Fruit fly (Drosophila melanogaster) whole organism, embryonic: ENCODE data around the gene lectin-33A.
A peak's percentile ranks its signal among the peaks of the same experiment; 100 is the strongest.

ENCODE experiments used
- Awh ChIP-seq: fragments of 200-800 bp; sonication (Bioruptor generic); IDR thresholded peaks from 2 replicates; pipeline ENCODE4, ENCODE4 v1.3.6; 2022; ENCODE audit warnings: missing biosample characterization, missing genetic modification characterization
- Bgb ChIP-seq: fragments of 200-800 bp; sonication (Bioruptor generic); IDR thresholded peaks from 2 replicates; pipeline ENCODE4 v1.3.6; 2022; ENCODE audit warnings: missing biosample characterization, missing genetic modification characterization; ENCODE audit not compliant: partially characterized antibody
- CG13296 ChIP-seq: fragments of 200-800 bp; sonication (Bioruptor generic); optimal IDR thresholded peaks from 3 replicates; lab custom pipeline; 2018; ENCODE audit warnings: missing biosample characterization, mild to moderate bottlenecking, missing genetic modification characterization
- CG16815 ChIP-seq: fragments of 200-800 bp; sonication (Bioruptor generic); optimal IDR thresholded peaks from 3 replicates; lab custom pipeline; 2017; ENCODE audit warnings: missing biosample characterization, mild to moderate bottlenecking, missing genetic modification characterization
- CG18619 ChIP-seq: fragments of 200-800 bp; sonication (Bioruptor generic); optimal IDR thresholded peaks from 3 replicates; lab custom pipeline; 2017; ENCODE audit warnings: missing biosample characterization, mild to moderate bottlenecking, missing genetic modification characterization
- CG33213 ChIP-seq: fragments of 200-800 bp; sonication (Bioruptor generic); optimal IDR thresholded peaks from 3 replicates; lab custom pipeline; 2016; ENCODE audit warnings: missing biosample characterization, missing genetic modification characterization
- CG34422 ChIP-seq: fragments of 200-800 bp; sonication (Bioruptor generic); IDR thresholded peaks from 3 replicates; pipeline ENCODE4 v1.3.6; 2022; ENCODE audit warnings: missing biosample characterization, missing genetic modification characterization
- CG42726 ChIP-seq: fragments of 200-800 bp; sonication (Bioruptor generic); IDR thresholded peaks from 2 replicates; pipeline ENCODE4 v1.3.6; 2022; ENCODE audit warnings: missing biosample characterization, missing genetic modification characterization; ENCODE audit not compliant: partially characterized antibody
- CG43689 ChIP-seq: fragments of 200-800 bp; sonication (Bioruptor generic); IDR thresholded peaks from 2 replicates; pipeline ENCODE4 v1.3.6; 2022; ENCODE audit warnings: missing biosample characterization, missing genetic modification characterization
- CG7271 ChIP-seq: fragments of 200-800 bp; sonication (Bioruptor generic); optimal IDR thresholded peaks from 2 replicates; lab custom pipeline; 2018; ENCODE audit warnings: missing biosample characterization, mild to moderate bottlenecking, missing genetic modification characterization, moderate library complexity
- CG8089 ChIP-seq: fragments of 200-800 bp; sonication (Bioruptor generic); optimal IDR thresholded peaks from 3 replicates; lab custom pipeline; 2016; ENCODE audit warnings: missing biosample characterization, missing genetic modification characterization
- CG9797 ChIP-seq: fragments of 200-800 bp; sonication (Bioruptor generic); optimal IDR thresholded peaks from 3 replicates; lab custom pipeline; 2018; ENCODE audit warnings: missing biosample characterization, mild to moderate bottlenecking, missing genetic modification characterization
- CG9817 ChIP-seq: fragments of 200-800 bp; sonication (Bioruptor generic); optimal IDR thresholded peaks from 2 replicates; lab custom pipeline; 2018; ENCODE audit warnings: missing biosample characterization, mild to moderate bottlenecking, missing genetic modification characterization, moderate library complexity
- CG9932 ChIP-seq: fragments of 200-800 bp; sonication (Bioruptor generic); IDR thresholded peaks from 2 replicates; pipeline ENCODE4 v1.3.6; 2022; ENCODE audit warnings: missing biosample characterization, missing genetic modification characterization
- Dll ChIP-seq: fragments of 200-800 bp; sonication (Bioruptor generic); IDR thresholded peaks from 4 replicates; pipeline ENCODE4 v1.3.6; 2022; ENCODE audit warnings: missing biosample characterization, missing genetic modification characterization; ENCODE audit not compliant: partially characterized antibody
- Ets97D ChIP-seq: fragments of 200-800 bp; sonication (Bioruptor generic); optimal IDR thresholded peaks from 3 replicates; lab custom pipeline; 2016; ENCODE audit warnings: missing biosample characterization, missing genetic modification characterization
- HLH4C ChIP-seq: fragments of 200-800 bp; sonication (Bioruptor generic); IDR thresholded peaks from 3 replicates; pipeline ENCODE4 v1.3.6; 2022; ENCODE audit warnings: missing biosample characterization, missing genetic modification characterization; ENCODE audit not compliant: partially characterized antibody
- HLH54F ChIP-seq: fragments of 200-800 bp; sonication (Bioruptor generic); optimal IDR thresholded peaks from 3 replicates; lab custom pipeline; 2016; ENCODE audit warnings: missing biosample characterization, missing genetic modification characterization
- HLHmδ ChIP-seq: fragments of 200-800 bp; sonication (Bioruptor generic); optimal IDR thresholded peaks from 2 replicates; lab custom pipeline; 2018; ENCODE audit warnings: missing biosample characterization, mild to moderate bottlenecking, missing genetic modification characterization, moderate library complexity
- HmgD ChIP-seq: fragments of 200-800 bp; sonication (Bioruptor generic); optimal IDR thresholded peaks from 3 replicates; lab custom pipeline; 2016; ENCODE audit warnings: missing biosample characterization, missing genetic modification characterization
- Jarid2 ChIP-seq: fragments of 200-800 bp; sonication (Bioruptor generic); optimal IDR thresholded peaks from 3 replicates; lab custom pipeline; 2017; ENCODE audit warnings: mild to moderate bottlenecking, missing biosample characterization, missing genetic modification reagents, missing genetic modification characterization
- Kr ChIP-seq: fragments of 200-800 bp; sonication (Bioruptor generic); optimal IDR thresholded peaks from 2 replicates; lab custom pipeline; 2017; ENCODE audit warnings: missing biosample characterization, mild to moderate bottlenecking, missing genetic modification characterization
- Nf-YB ChIP-seq: fragments of 200-800 bp; sonication (Bioruptor generic); optimal IDR thresholded peaks from 3 replicates; lab custom pipeline; 2019; ENCODE audit warnings: missing biosample characterization, mild to moderate bottlenecking, missing genetic modification characterization, moderate library complexity
- abd-A ChIP-seq: fragments of 200-800 bp; sonication (Bioruptor generic); optimal IDR thresholded peaks from 3 replicates; lab custom pipeline; 2019; ENCODE audit warnings: missing biosample characterization, mild to moderate bottlenecking, missing genetic modification characterization, moderate library complexity
- al ChIP-seq: fragments of 200-800 bp; sonication (Bioruptor generic); IDR thresholded peaks from 2 replicates; pipeline ENCODE4 v1.3.6; 2022; ENCODE audit warnings: missing biosample characterization, missing genetic modification characterization
- bbx ChIP-seq: fragments of 200-800 bp; sonication (Bioruptor generic); IDR thresholded peaks from 2 replicates; pipeline ENCODE4 v1.3.6; 2022; ENCODE audit warnings: missing biosample characterization, missing genetic modification characterization; ENCODE audit not compliant: partially characterized antibody
- bowl ChIP-seq: fragments of 200-800 bp; sonication (Bioruptor generic); IDR thresholded peaks from 2 replicates; pipeline ENCODE4 v1.3.6; 2022; ENCODE audit warnings: missing biosample characterization, missing genetic modification characterization
- cad ChIP-seq: fragments of >200 bp; optimal IDR thresholded peaks from 2 replicates; lab custom pipeline; 2017; ENCODE audit warnings: missing biosample characterization, missing genetic modification characterization
- caup ChIP-seq: fragments of 200-800 bp; sonication (Bioruptor generic); optimal IDR thresholded peaks from 3 replicates; lab custom pipeline; 2017; ENCODE audit warnings: missing biosample characterization, mild to moderate bottlenecking, missing genetic modification characterization, moderate library complexity; ENCODE audit not compliant: severe bottlenecking
- chm ChIP-seq: fragments of 200-800 bp; sonication (Bioruptor generic); IDR thresholded peaks from 2 replicates; pipeline ENCODE4 v1.3.6; 2022; ENCODE audit warnings: missing biosample characterization, missing genetic modification characterization
- crc ChIP-seq: fragments of 200-800 bp; sonication (Bioruptor generic); optimal IDR thresholded peaks from 2 replicates; lab custom pipeline; 2016; ENCODE audit warnings: missing biosample characterization, missing genetic modification characterization
- disco-r ChIP-seq: fragments of 200-800 bp; sonication (Bioruptor generic); optimal IDR thresholded peaks from 2 replicates; lab custom pipeline; 2016; ENCODE audit warnings: missing biosample characterization, missing genetic modification characterization
- fd96Cb ChIP-seq: fragments of 200-800 bp; sonication (Bioruptor generic); optimal IDR thresholded peaks from 2 replicates; lab custom pipeline; 2018; ENCODE audit warnings: missing biosample characterization, mild to moderate bottlenecking, missing genetic modification characterization, moderate library complexity
- gce ChIP-seq: fragments of 200-800 bp; sonication (Bioruptor generic); IDR thresholded peaks from 3 replicates; pipeline ENCODE4 v1.3.6; 2022; ENCODE audit warnings: missing biosample characterization, missing genetic modification characterization
- gsb-n ChIP-seq: fragments of 200-800 bp; sonication (Bioruptor generic); optimal IDR thresholded peaks from 3 replicates; lab custom pipeline; 2018; ENCODE audit warnings: missing biosample characterization, mild to moderate bottlenecking, missing genetic modification characterization
- kah ChIP-seq: fragments of 200-800 bp; sonication (Bioruptor generic); optimal IDR thresholded peaks from 2 replicates; lab custom pipeline; 2018; ENCODE audit warnings: missing biosample characterization, mild to moderate bottlenecking, missing genetic modification characterization
- klu ChIP-seq: fragments of 200-800 bp; sonication (Bioruptor generic); IDR thresholded peaks from 2 replicates; pipeline ENCODE4 v1.3.6; 2022; ENCODE audit warnings: missing biosample characterization, missing genetic modification characterization
- lola ChIP-seq, 3 experiments: fragments of >200 bp in 2 of 3; fragments of 200-800 bp in 1 of 3; sonication (Bioruptor generic) in 1 of 3; optimal IDR thresholded peaks; 2 replicates each; lab custom pipeline; 2017 to 2019; ENCODE audit warnings: missing biosample characterization in 3 of 3, missing genetic modification characterization in 3 of 3, mild to moderate bottlenecking in 1 of 3, moderate library complexity in 1 of 3
- nmo ChIP-seq: fragments of 200-800 bp; sonication (Bioruptor generic); optimal IDR thresholded peaks from 2 replicates; lab custom pipeline; 2018; ENCODE audit warnings: missing biosample characterization, mild to moderate bottlenecking, missing genetic modification characterization, moderate library complexity
- sens-2 ChIP-seq: fragments of 200-800 bp; sonication (Bioruptor generic); IDR thresholded peaks from 2 replicates; pipeline ENCODE4 v1.3.6; 2022; ENCODE audit warnings: missing biosample characterization, missing genetic modification characterization
- shn ChIP-seq: fragments of 200-800 bp; sonication (Bioruptor generic); optimal IDR thresholded peaks from 3 replicates; lab custom pipeline; 2016; ENCODE audit warnings: missing biosample characterization, missing genetic modification characterization
- sim ChIP-seq: fragments of 200-800 bp; sonication (Bioruptor generic); IDR thresholded peaks from 2 replicates; pipeline ENCODE4 v1.3.6; 2022; ENCODE audit warnings: missing biosample characterization, missing genetic modification characterization
- so ChIP-seq: fragments of 200-800 bp; sonication (Bioruptor generic); IDR thresholded peaks from 3 replicates; pipeline ENCODE4 v1.3.6; 2022; ENCODE audit warnings: missing biosample characterization, missing genetic modification characterization
- ssp ChIP-seq: fragments of 200-800 bp; sonication (Bioruptor generic); IDR thresholded peaks from 2 replicates; pipeline ENCODE4 v1.3.6; 2022; ENCODE audit warnings: missing biosample characterization, missing genetic modification characterization
- tll ChIP-seq, 2 experiments: fragments of 200-800 bp in 1 of 2; fragments of >200 bp in 1 of 2; sonication (Bioruptor generic) in 1 of 2; optimal IDR thresholded peaks; 2 replicates each; lab custom pipeline; 2017 to 2019; ENCODE audit warnings: missing biosample characterization in 2 of 2, missing genetic modification characterization in 2 of 2, mild to moderate bottlenecking in 1 of 2, moderate library complexity in 1 of 2
- tup ChIP-seq: fragments of 200-800 bp; sonication (Bioruptor generic); optimal IDR thresholded peaks from 2 replicates; lab custom pipeline; 2016; ENCODE audit warnings: missing biosample characterization, mild to moderate bottlenecking, missing genetic modification characterization, moderate library complexity
- twi ChIP-seq: fragments of 200-800 bp; optimal IDR thresholded peaks from 2 replicates; lab custom pipeline; 2019; ENCODE audit warnings: missing biosample characterization, mild to moderate bottlenecking, missing genetic modification characterization, moderate library complexity
- usp ChIP-seq: fragments of >200 bp; optimal IDR thresholded peaks from 2 replicates; lab custom pipeline; 2017; ENCODE audit warnings: missing biosample characterization, missing genetic modification characterization
- wek ChIP-seq: fragments of 200-800 bp; sonication (Bioruptor generic); optimal IDR thresholded peaks from 3 replicates; lab custom pipeline; 2018; ENCODE audit warnings: missing biosample characterization, mild to moderate bottlenecking, missing genetic modification characterization, moderate library complexity
- z ChIP-seq: fragments of 200-800 bp; sonication (Bioruptor generic); IDR thresholded peaks from 3 replicates; pipeline ENCODE4 v1.3.6; 2022; ENCODE audit warnings: missing biosample characterization, missing genetic modification characterization

The lectin-33A gene

dm6 chr2L:11010999-11011398 is 9.1 kb downstream of the lectin-33A start, which contains the start of the genes Art8 and dUTPase (continued):
- no peak for TF ChIP-seq HLHmδ
- TF ChIP-seq abd-A (tag; lab: Kevin White, UChicago), result no peak
- peak; percentile 96 for TF ChIP-seq Dll (GFP tag; lab: Robert Waterston, UW)
- TF ChIP-seq bbx (GFP tag; lab: Robert Waterston, UW), result peak; percentile 79
- peak; percentile 45 for TF ChIP-seq HLH54F
- TF ChIP-seq HmgD (GFP tag; lab: Kevin White, UChicago), result no peak
- TF ChIP-seq fd96Cb, result peak; percentile 34
- peak; percentile 38 for TF ChIP-seq twi
- no peak for TF ChIP-seq CG8089
- TF ChIP-seq so, result no peak
- TF ChIP-seq chm, result no peak
- TF ChIP-seq Ets97D, result peak; percentile 66
- TF ChIP-seq kah (GFP tag; lab: Kevin White, UChicago), result no peak
- TF ChIP-seq caup (GFP tag; lab: Kevin White, UChicago), result peak; percentile 61
- TF ChIP-seq z (GFP tag; lab: Robert Waterston, UW), result no peak
- TF ChIP-seq CG42726, result peak; percentile 78
- no peak for TF ChIP-seq tll (GFP tag; optimal IDR thresholded peaks at IDR 0.05; lab: Kevin White, UChicago)
- TF ChIP-seq Kr (GFP tag; lab: Kevin White, UChicago), result no peak
- no peak for TF ChIP-seq bowl
- peak; percentile 42; the same call in 1 of the 2 replicates for TF ChIP-seq ssp (GFP tag; lab: Robert Waterston, UW)
- no peak for TF ChIP-seq gce (GFP tag; lab: Robert Waterston, UW)
- no peak for TF ChIP-seq cad (GFP tag; lab: Kevin White, UChicago)
- peak; percentile 26 for TF ChIP-seq CG33213 (GFP tag; lab: Kevin White, UChicago)
- peak; percentile 38 for TF ChIP-seq CG16815 (GFP tag; lab: Kevin White, UChicago)
- peak; percentile 14 for TF ChIP-seq CG18619
- TF ChIP-seq lola (GFP tag; optimal IDR thresholded peaks at IDR 0.05; lab: Kevin White, UChicago), result peak in 1 of 3 experiments; percentile 78
- TF ChIP-seq gsb-n (tag; lab: Kevin White, UChicago), result peak; percentile 75
- TF ChIP-seq CG7271 (tag; lab: Kevin White, UChicago), result peak; percentile 73
- TF ChIP-seq usp, result no peak
- TF ChIP-seq klu (GFP tag; lab: Robert Waterston, UW), result peak; percentile 22; the same call in 1 of the 2 replicates
- TF ChIP-seq disco-r, result no peak
- TF ChIP-seq CG9797 (GFP tag; lab: Kevin White, UChicago), result peak; percentile 74
- TF ChIP-seq Nf-YB (GFP tag; lab: Kevin White, UChicago), result peak; percentile 75
- TF ChIP-seq wek, result no peak
- TF ChIP-seq CG9932 (GFP tag; lab: Robert Waterston, UW), result peak; percentile 85
- peak; percentile 67; the same call in 2 of the 3 replicates for TF ChIP-seq CG34422 (GFP tag; lab: Robert Waterston, UW)
- peak; percentile 48 for TF ChIP-seq CG13296 (GFP tag; lab: Kevin White, UChicago)
- no peak for TF ChIP-seq sens-2
- TF ChIP-seq nmo (GFP tag; lab: Kevin White, UChicago), result peak; percentile 86
- peak; percentile 45 for TF ChIP-seq al (GFP tag; lab: Robert Waterston, UW)
- no peak for TF ChIP-seq sim
- no peak for TF ChIP-seq CG43689
- TF ChIP-seq Jarid2 (GFP tag; lab: Kevin White, UChicago), result no peak
- peak; percentile 83 for TF ChIP-seq HLH4C (GFP tag; lab: Robert Waterston, UW)
- peak; percentile 63 for TF ChIP-seq Awh (GFP tag; lab: Robert Waterston, UW)
- no peak for TF ChIP-seq crc
- TF ChIP-seq shn (GFP tag; lab: Kevin White, UChicago), result no peak
- peak; percentile 22 for TF ChIP-seq tup (GFP tag; lab: Kevin White, UChicago)
- TF ChIP-seq Bgb (GFP tag; lab: Robert Waterston, UW), result peak; percentile 82
- TF ChIP-seq CG9817 (tag; lab: Kevin White, UChicago), result peak; percentile 71
